Fruit fly (Drosophila melanogaster) whole organism, embryonic: ENCODE measurements around the gene Jhbp7.
A peak's percentile ranks its signal among the peaks of the same experiment; 100 is the strongest.

ENCODE experiments used
- Ada2b ChIP-seq: fragments of 200-800 bp; sonication (Bioruptor generic); IDR thresholded peaks from 2 replicates; pipeline ENCODE4 v1.3.6; 2022; ENCODE audit warnings: missing biosample characterization, missing genetic modification characterization
- Adf1 ChIP-seq: fragments of 200-800 bp; sonication (Bioruptor generic); IDR thresholded peaks from 2 replicates; pipeline ENCODE4 v1.3.6; 2022; ENCODE audit warnings: missing biosample characterization, missing genetic modification characterization
- Atf3 ChIP-seq: fragments of 200-800 bp; sonication (Bioruptor generic); optimal IDR thresholded peaks from 3 replicates; lab custom pipeline; 2016; ENCODE audit warnings: missing biosample characterization, missing genetic modification characterization
- B-H2 ChIP-seq: fragments of 200-800 bp; sonication (Bioruptor generic); optimal IDR thresholded peaks from 2 replicates; lab custom pipeline; 2018; ENCODE audit warnings: missing biosample characterization, mild to moderate bottlenecking, missing genetic modification characterization
- BtbVII ChIP-seq: fragments of 200-800 bp; sonication (Bioruptor generic); optimal IDR thresholded peaks from 3 replicates; lab custom pipeline; 2017; ENCODE audit warnings: missing biosample characterization, mild to moderate bottlenecking, missing genetic modification characterization
- CG11247 ChIP-seq: fragments of 200-800 bp; sonication (Bioruptor generic); IDR thresholded peaks from 2 replicates; pipeline ENCODE4 v1.3.6; 2022; ENCODE audit warnings: missing biosample characterization, missing genetic modification characterization
- CG12071 ChIP-seq: fragments of 200-800 bp; sonication (Bioruptor generic); optimal IDR thresholded peaks from 3 replicates; lab custom pipeline; 2018; ENCODE audit warnings: missing biosample characterization, mild to moderate bottlenecking, missing genetic modification characterization
- CG14710 ChIP-seq: fragments of 200-800 bp; sonication (Bioruptor generic); optimal IDR thresholded peaks from 3 replicates; lab custom pipeline; 2019; ENCODE audit warnings: missing biosample characterization, mild to moderate bottlenecking, missing genetic modification characterization, moderate library complexity
- CG15696 ChIP-seq: fragments of 200-800 bp; sonication (Bioruptor generic); optimal IDR thresholded peaks from 2 replicates; lab custom pipeline; 2019; ENCODE audit warnings: missing biosample characterization, mild to moderate bottlenecking, missing genetic modification characterization, moderate library complexity
- CG16813 ChIP-seq: fragments of 200-800 bp; sonication (Bioruptor generic); IDR thresholded peaks from 3 replicates; pipeline ENCODE4 v1.3.6; 2022; ENCODE audit warnings: missing biosample characterization, missing genetic modification characterization; ENCODE audit not compliant: partially characterized antibody
- CG16815 ChIP-seq: fragments of 200-800 bp; sonication (Bioruptor generic); optimal IDR thresholded peaks from 3 replicates; lab custom pipeline; 2017; ENCODE audit warnings: missing biosample characterization, mild to moderate bottlenecking, missing genetic modification characterization
- CG18011 ChIP-seq: fragments of 200-800 bp; sonication (Bioruptor generic); optimal IDR thresholded peaks from 2 replicates; lab custom pipeline; 2017; ENCODE audit warnings: missing biosample characterization, missing genetic modification characterization, mild to moderate bottlenecking, moderate library complexity, missing genotype
- CG18599 ChIP-seq: fragments of 200-800 bp; sonication (Bioruptor generic); optimal IDR thresholded peaks from 3 replicates; lab custom pipeline; 2017; ENCODE audit warnings: missing biosample characterization, missing genetic modification characterization, mild to moderate bottlenecking, moderate library complexity, missing genetic modification reagents
- CG2129 ChIP-seq: fragments of 200-800 bp; sonication (Bioruptor generic); IDR thresholded peaks from 2 replicates; pipeline ENCODE4 v1.3.6; 2022; ENCODE audit warnings: missing biosample characterization, missing genetic modification characterization; ENCODE audit not compliant: partially characterized antibody
- CG2712 ChIP-seq: fragments of 200-800 bp; optimal IDR thresholded peaks from 3 replicates; lab custom pipeline; 2019; ENCODE audit warnings: missing biosample characterization, mild to moderate bottlenecking, missing genetic modification characterization, moderate library complexity
- CG30020 ChIP-seq: fragments of 200-800 bp; optimal IDR thresholded peaks from 2 replicates; lab custom pipeline; 2019; ENCODE audit warnings: missing biosample characterization, mild to moderate bottlenecking, missing genetic modification characterization, moderate library complexity
- CG7357 ChIP-seq: fragments of 200-800 bp; sonication (Bioruptor generic); IDR thresholded peaks from 3 replicates; pipeline ENCODE4 v1.3.6; 2022; ENCODE audit warnings: missing biosample characterization, missing genetic modification characterization
- CG8478 ChIP-seq: fragments of >200 bp; optimal IDR thresholded peaks from 2 replicates; lab custom pipeline; 2018
- CG9215 ChIP-seq: fragments of 200-800 bp; sonication (Bioruptor generic); IDR thresholded peaks from 2 replicates; pipeline ENCODE4 v1.3.6; 2022; ENCODE audit warnings: missing biosample characterization, missing genetic modification characterization
- CrebB ChIP-seq: fragments of 200-800 bp; sonication (Bioruptor generic); optimal IDR thresholded peaks from 3 replicates; lab custom pipeline; 2018; ENCODE audit warnings: missing biosample characterization, mild to moderate bottlenecking, missing genetic modification characterization
- Dbx ChIP-seq: fragments of 200-800 bp; sonication (Bioruptor generic); IDR thresholded peaks from 3 replicates; pipeline ENCODE4 v1.3.6; 2022; ENCODE audit warnings: missing biosample characterization, missing genetic modification characterization
- Deaf1 ChIP-seq: fragments of 200-800 bp; optimal IDR thresholded peaks from 3 replicates; lab custom pipeline; 2019; ENCODE audit warnings: missing biosample characterization, mild to moderate bottlenecking, missing genetic modification characterization, moderate library complexity
- Ets97D ChIP-seq: fragments of 200-800 bp; sonication (Bioruptor generic); optimal IDR thresholded peaks from 3 replicates; lab custom pipeline; 2016; ENCODE audit warnings: missing biosample characterization, missing genetic modification characterization
- Gug ChIP-seq: fragments of 200-800 bp; sonication (Bioruptor generic); IDR thresholded peaks from 4 replicates; pipeline ENCODE4 v1.3.6; 2022; ENCODE audit warnings: missing biosample characterization, missing genetic modification characterization
- Jarid2 ChIP-seq: fragments of 200-800 bp; sonication (Bioruptor generic); optimal IDR thresholded peaks from 3 replicates; lab custom pipeline; 2017; ENCODE audit warnings: mild to moderate bottlenecking, missing biosample characterization, missing genetic modification reagents, missing genetic modification characterization
- Lpt ChIP-seq: fragments of >200 bp; optimal IDR thresholded peaks from 2 replicates; lab custom pipeline; 2018; ENCODE audit warnings: missing biosample characterization, missing genetic modification characterization
- NC2β ChIP-seq: fragments of 200-800 bp; sonication (Bioruptor generic); optimal IDR thresholded peaks from 2 replicates; lab custom pipeline; 2016; ENCODE audit warnings: missing biosample characterization, missing genetic modification characterization
- Oaz ChIP-seq: fragments of 200-800 bp; sonication (Bioruptor generic); IDR thresholded peaks from 2 replicates; pipeline ENCODE4 v1.3.6; 2022; ENCODE audit warnings: missing biosample characterization, missing genetic modification characterization
- Vsx1 ChIP-seq: fragments of 200-800 bp; sonication (Bioruptor generic); optimal IDR thresholded peaks from 2 replicates; lab custom pipeline; 2017; ENCODE audit warnings: missing biosample characterization, mild to moderate bottlenecking, missing genetic modification characterization, missing genetic modification reagents
- Xbp1 ChIP-seq: fragments of 200-800 bp; sonication (Bioruptor generic); optimal IDR thresholded peaks from 3 replicates; lab custom pipeline; 2016; ENCODE audit warnings: missing biosample characterization, mild to moderate bottlenecking, missing genetic modification characterization
- ab ChIP-seq: fragments of 200-800 bp; sonication (Bioruptor generic); optimal IDR thresholded peaks from 2 replicates; lab custom pipeline; 2016; ENCODE audit warnings: missing biosample characterization, missing genetic modification characterization
- ash1 ChIP-seq: fragments of 200-800 bp; sonication (Bioruptor generic); optimal IDR thresholded peaks from 2 replicates; lab custom pipeline; 2018; ENCODE audit warnings: missing biosample characterization, mild to moderate bottlenecking, missing genetic modification characterization
- cg ChIP-seq: fragments of 200-800 bp; sonication (Bioruptor generic); optimal IDR thresholded peaks from 3 replicates; lab custom pipeline; 2019; ENCODE audit warnings: missing biosample characterization, mild to moderate bottlenecking, missing genetic modification characterization, moderate library complexity
- chinmo ChIP-seq: fragments of 200-800 bp; sonication (Bioruptor generic); IDR thresholded peaks from 4 replicates; pipeline ENCODE4 v1.3.6; 2022; ENCODE audit warnings: missing biosample characterization, missing genetic modification characterization; ENCODE audit not compliant: partially characterized antibody
- corto ChIP-seq: fragments of 200-800 bp; sonication (Bioruptor generic); optimal IDR thresholded peaks from 2 replicates; lab custom pipeline; 2016; ENCODE audit warnings: missing biosample characterization, mild to moderate bottlenecking, missing genetic modification characterization, moderate library complexity
- dimm ChIP-seq: fragments of 200-800 bp; sonication (Bioruptor generic); IDR thresholded peaks from 2 replicates; pipeline ENCODE4 v1.3.6; 2022; ENCODE audit warnings: missing biosample characterization, missing genetic modification characterization
- dmrt99B ChIP-seq: fragments of 200-800 bp; sonication (Bioruptor generic); optimal IDR thresholded peaks from 2 replicates; lab custom pipeline; 2018; ENCODE audit warnings: missing biosample characterization, mild to moderate bottlenecking, missing genetic modification characterization, moderate library complexity
- fd102C ChIP-seq: fragments of 200-800 bp; sonication (Bioruptor generic); optimal IDR thresholded peaks from 2 replicates; lab custom pipeline; 2018; ENCODE audit warnings: missing biosample characterization, mild to moderate bottlenecking, missing genetic modification characterization, moderate library complexity
- fd96Cb ChIP-seq: fragments of 200-800 bp; sonication (Bioruptor generic); optimal IDR thresholded peaks from 2 replicates; lab custom pipeline; 2018; ENCODE audit warnings: missing biosample characterization, mild to moderate bottlenecking, missing genetic modification characterization, moderate library complexity
- ftz-f1 ChIP-seq: fragments of 200-800 bp; sonication (Bioruptor generic); optimal IDR thresholded peaks from 2 replicates; lab custom pipeline; 2016; ENCODE audit warnings: missing biosample characterization, missing genetic modification characterization
- gt ChIP-seq: fragments of 200-800 bp; sonication (Bioruptor generic); IDR thresholded peaks from 2 replicates; pipeline ENCODE4 v1.3.6; 2022; ENCODE audit warnings: missing biosample characterization, missing genetic modification characterization
- h ChIP-seq: fragments of >200 bp; optimal IDR thresholded peaks from 2 replicates; lab custom pipeline; 2017
- ind ChIP-seq: fragments of 200-800 bp; sonication (Bioruptor generic); optimal IDR thresholded peaks from 3 replicates; lab custom pipeline; 2016; ENCODE audit warnings: missing biosample characterization, missing genetic modification characterization
- inv ChIP-seq: fragments of 200-800 bp; sonication (Bioruptor generic); IDR thresholded peaks from 2 replicates; pipeline ENCODE4 v1.3.6; 2022; ENCODE audit warnings: missing biosample characterization, missing genetic modification characterization; ENCODE audit not compliant: partially characterized antibody
- jigr1 ChIP-seq: fragments of 200-800 bp; sonication (Bioruptor generic); IDR thresholded peaks from 3 replicates; pipeline ENCODE4 v1.3.6; 2022; ENCODE audit warnings: missing biosample characterization, missing genetic modification characterization
- jing ChIP-seq: fragments of 200-800 bp; sonication (Bioruptor generic); optimal IDR thresholded peaks from 2 replicates; lab custom pipeline; 2018; ENCODE audit warnings: missing biosample characterization, mild to moderate bottlenecking, missing genetic modification characterization
- odd ChIP-seq: fragments of 200-800 bp; sonication (Bioruptor generic); optimal IDR thresholded peaks from 2 replicates; lab custom pipeline; 2017; ENCODE audit warnings: missing biosample characterization, mild to moderate bottlenecking, missing genetic modification characterization
- pzg ChIP-seq: fragments of 200-800 bp; sonication (Bioruptor generic); optimal IDR thresholded peaks from 3 replicates; lab custom pipeline; 2018; ENCODE audit warnings: missing biosample characterization, mild to moderate bottlenecking, missing genetic modification characterization, moderate library complexity
- sob ChIP-seq: fragments of 200-800 bp; sonication (Bioruptor generic); IDR thresholded peaks from 2 replicates; pipeline ENCODE4 v1.3.6; 2022; ENCODE audit warnings: missing biosample characterization, missing genetic modification characterization
- tx ChIP-seq: fragments of 200-800 bp; sonication (Bioruptor generic); optimal IDR thresholded peaks from 2 replicates; lab custom pipeline; 2016; ENCODE audit warnings: missing biosample characterization, missing genetic modification characterization
- usp ChIP-seq: fragments of >200 bp; optimal IDR thresholded peaks from 2 replicates; lab custom pipeline; 2017; ENCODE audit warnings: missing biosample characterization, missing genetic modification characterization
- zfh2 ChIP-seq: fragments of 200-800 bp; sonication (Bioruptor generic); optimal IDR thresholded peaks from 2 replicates; lab custom pipeline; 2016; ENCODE audit warnings: missing biosample characterization, missing genetic modification characterization

The Jhbp7 gene

dm6 chr3R:25262322-25262761, 24.9 kb downstream of the Jhbp7 start, which contains the start of the genes Kdsr and CG11858 (continued):
- TF ChIP-seq ab (GFP tag; lab: Kevin White, UChicago): no peak
- TF ChIP-seq CG18599: no peak
- no peak for TF ChIP-seq BtbVII (GFP tag; lab: Kevin White, UChicago)
- peak; percentile 82 for TF ChIP-seq CG2712 (tag; lab: Kevin White, UChicago)
- TF ChIP-seq Jarid2: no peak
- no peak for TF ChIP-seq Deaf1
- TF ChIP-seq Ets97D (GFP tag; lab: Kevin White, UChicago): peak; percentile 71
- TF ChIP-seq dimm (GFP tag; lab: Robert Waterston, UW): no peak
- no peak for TF ChIP-seq Oaz (GFP tag; lab: Robert Waterston, UW)
- peak; percentile 54 for TF ChIP-seq Adf1
- peak; percentile 13 for TF ChIP-seq CG16815
- TF ChIP-seq CG2129 (GFP tag; lab: Robert Waterston, UW): no peak
- peak; percentile 45 for TF ChIP-seq fd96Cb (tag; lab: Kevin White, UChicago)
- peak; percentile 61; the same call in 1 of the 3 replicates for TF ChIP-seq Dbx (GFP tag; lab: Robert Waterston, UW)
- no peak for TF ChIP-seq Vsx1 (GFP tag; lab: Kevin White, UChicago)
- no peak for TF ChIP-seq inv (GFP tag; lab: Robert Waterston, UW)
- peak; percentile 59 for TF ChIP-seq CG9215 (GFP tag; lab: Robert Waterston, UW)
- no peak for TF ChIP-seq odd
- TF ChIP-seq dmrt99B (tag; lab: Kevin White, UChicago): no peak
- TF ChIP-seq CG14710 (tag; lab: Kevin White, UChicago): peak; percentile 68
- peak; percentile 53 for TF ChIP-seq Atf3 (GFP tag; lab: Kevin White, UChicago)
- TF ChIP-seq jigr1: no peak
- TF ChIP-seq zfh2 (GFP tag; lab: Kevin White, UChicago): peak; percentile 71
- no peak for TF ChIP-seq CG12071 (GFP tag; lab: Kevin White, UChicago)
- TF ChIP-seq Ada2b (GFP tag; lab: Robert Waterston, UW): peak; percentile 57; the same call in 1 of the 2 replicates
- TF ChIP-seq h (lab: Kevin White, UChicago): no peak
- no peak for TF ChIP-seq Lpt (GFP tag; lab: Kevin White, UChicago)
- no peak for TF ChIP-seq cg
- peak; percentile 74 for TF ChIP-seq B-H2 (GFP tag; lab: Kevin White, UChicago)
- TF ChIP-seq sob (GFP tag; lab: Robert Waterston, UW): peak; percentile 72
- no peak for TF ChIP-seq corto (GFP tag; lab: Kevin White, UChicago)
- TF ChIP-seq ftz-f1 (GFP tag; lab: Kevin White, UChicago): peak; percentile 25
- no peak for TF ChIP-seq gt (GFP tag; lab: Robert Waterston, UW)
- peak; percentile 42 for TF ChIP-seq CG15696 (tag; lab: Kevin White, UChicago)
- peak; percentile 26 for TF ChIP-seq tx (GFP tag; lab: Kevin White, UChicago)
- TF ChIP-seq jing: no peak
- no peak for TF ChIP-seq Gug (GFP tag; lab: Robert Waterston, UW)
- TF ChIP-seq CrebB (tag; lab: Kevin White, UChicago): peak; percentile 44
- 0 out of 2 replicates have a peak, but pooled peaks have one; percentile 18 for TF ChIP-seq CG11247
- TF ChIP-seq CG30020 (tag; lab: Kevin White, UChicago): peak; percentile 46
- TF ChIP-seq chinmo (GFP tag; lab: Robert Waterston, UW): peak; percentile 95
- peak; percentile 75 for TF ChIP-seq Xbp1 (GFP tag; lab: Kevin White, UChicago)
- peak; percentile 37 for TF ChIP-seq CG18011 (GFP tag; lab: Kevin White, UChicago)
- peak; percentile 46 for TF ChIP-seq NC2β (GFP tag; lab: Kevin White, UChicago)
- no peak for TF ChIP-seq ash1 (GFP tag; lab: Kevin White, UChicago)
- peak; percentile 53; the same call in 1 of the 3 replicates for TF ChIP-seq CG7357 (GFP tag; lab: Robert Waterston, UW)
- TF ChIP-seq usp: no peak
- no peak for TF ChIP-seq CG8478 (lab: Kevin White, UChicago)
- no peak for TF ChIP-seq CG16813 (GFP tag; lab: Robert Waterston, UW)
- peak; percentile 61 for TF ChIP-seq pzg (GFP tag; lab: Kevin White, UChicago)
- no peak for TF ChIP-seq fd102C (GFP tag; lab: Kevin White, UChicago)
- peak; percentile 66 for TF ChIP-seq ind
